Worm (Caenorhabditis elegans) whole organism, L1 larva: ENCODE data around the gene fkh-7.

Source experiments
- C04F5.9 ChIP-seq: sonication (generic microtip); optimal IDR thresholded peaks from 2 replicates; lab custom pipeline; 2016; ENCODE audit warnings: missing genetic modification characterization, missing compliant biosample characterization
- C16A3.4 ChIP-seq: fragments of 150-350 bp; optimal IDR thresholded peaks from 2 replicates; lab custom pipeline; 2014; ENCODE audit warnings: missing biosample characterization, missing genetic modification characterization
- aly-2 ChIP-seq: fragments of 150-350 bp; optimal IDR thresholded peaks from 2 replicates; lab custom pipeline; 2014; ENCODE audit warnings: missing biosample characterization, missing genetic modification characterization
- ama-1 ChIP-seq: fragments of 150-350 bp; optimal IDR thresholded peaks from 2 replicates; lab custom pipeline; 2014
- blmp-1 ChIP-seq: fragments of 150-350 bp; optimal IDR thresholded peaks from 2 replicates; lab custom pipeline; 2014; ENCODE audit warnings: missing biosample characterization, missing genetic modification characterization
- ceh-63 ChIP-seq: fragments of 200-800 bp; sonication (Bioruptor generic); optimal IDR thresholded peaks from 2 replicates; lab custom pipeline; 2018; ENCODE audit warnings: mild to moderate bottlenecking, missing genetic modification characterization, missing compliant biosample characterization
- ceh-8 ChIP-seq: fragments of 200-800 bp; sonication (Bioruptor generic); optimal IDR thresholded peaks from 2 replicates; lab custom pipeline; 2018; ENCODE audit warnings: mild to moderate bottlenecking, missing genetic modification characterization, moderate library complexity, missing compliant biosample characterization
- ceh-82 ChIP-seq, 3 experiments: fragments of 150-350 bp in 1 of 3; sonication (generic microtip) in 2 of 3; optimal IDR thresholded peaks; 2 replicates each; lab custom pipeline; 2014 to 2017; ENCODE audit warnings: missing biosample characterization in 3 of 3, missing genetic modification characterization in 3 of 3
- ceh-88 ChIP-seq: fragments of 200-800 bp; sonication (Bioruptor generic); IDR thresholded peaks from 2 replicates; pipeline ENCODE4 v1.3.6; 2022; ENCODE audit warnings: missing genetic modification characterization, missing compliant biosample characterization
- ceh-90 ChIP-seq: sonication (generic microtip); optimal IDR thresholded peaks from 2 replicates; lab custom pipeline; 2016; ENCODE audit warnings: missing genetic modification characterization, missing compliant biosample characterization
- ces-1 ChIP-seq: fragments of 150-350 bp; optimal IDR thresholded peaks from 2 replicates; lab custom pipeline; 2014; ENCODE audit warnings: missing biosample characterization, missing genetic modification reagents, missing genetic modification characterization
- dpl-1 ChIP-seq, 3 experiments: fragments of 150-350 bp in 2 of 3; sonication (generic microtip) in 1 of 3; optimal IDR thresholded peaks; 2 replicates each; lab custom pipeline; 2014 to 2017; ENCODE audit warnings: missing biosample characterization in 3 of 3, missing genetic modification characterization in 3 of 3, missing genetic modification reagents in 3 of 3
- dsc-1 ChIP-seq: sonication (generic microtip); optimal IDR thresholded peaks from 2 replicates; lab custom pipeline; 2016; ENCODE audit warnings: mild to moderate bottlenecking, missing genetic modification characterization, missing compliant biosample characterization
- efl-1 ChIP-seq, 4 experiments: fragments of 150-350 bp; optimal IDR thresholded peaks in 3 of 4; peaks in 1 of 4; 1 replicate in 1 of 4; 2 replicates in 3 of 4; lab custom pipeline; 2014; ENCODE audit warnings: missing biosample characterization in 2 of 4, missing genetic modification characterization in 2 of 4, missing genetic modification reagents in 2 of 4
- efl-3 ChIP-seq: fragments of 200-800 bp; sonication (Bioruptor generic); optimal IDR thresholded peaks from 2 replicates; lab custom pipeline; 2018; ENCODE audit warnings: mild to moderate bottlenecking, missing genetic modification characterization, missing compliant biosample characterization
- elt-2 ChIP-seq: sonication (generic microtip); optimal IDR thresholded peaks from 2 replicates; lab custom pipeline; 2016; ENCODE audit warnings: missing genetic modification characterization, mild to moderate bottlenecking, inconsistent platforms, missing compliant biosample characterization, missing genetic modification reagents
- elt-3 ChIP-seq, 6 experiments: fragments of 150-350 bp in 1 of 6; sonication (generic microtip); optimal IDR thresholded peaks; 2 replicates each; lab custom pipeline; 2017 to 2018; ENCODE audit warnings: missing biosample characterization in 6 of 6, missing genetic modification characterization in 6 of 6, inconsistent platforms in 1 of 6
- fkh-10 ChIP-seq: sonication (generic microtip); optimal IDR thresholded peaks from 2 replicates; lab custom pipeline; 2017; ENCODE audit warnings: missing biosample characterization, missing genetic modification reagents, missing genetic modification characterization
- fkh-4 ChIP-seq: sonication (generic microtip); optimal IDR thresholded peaks from 2 replicates; lab custom pipeline; 2016; ENCODE audit warnings: missing compliant biosample characterization, missing genetic modification characterization, borderline replicate concordance
- grh-1 ChIP-seq: fragments of 200-800 bp; sonication (Bioruptor generic); IDR thresholded peaks from 2 replicates; pipeline ENCODE4 v1.3.6; 2022; ENCODE audit warnings: missing genetic modification reagents, missing genetic modification characterization, missing compliant biosample characterization
- irx-1 ChIP-seq: sonication (generic microtip); optimal IDR thresholded peaks from 2 replicates; lab custom pipeline; 2016; ENCODE audit warnings: missing genetic modification characterization, missing compliant biosample characterization
- isw-1 ChIP-seq: fragments of 200-800 bp; sonication (Bioruptor generic); IDR thresholded peaks from 2 replicates; pipeline ENCODE4 v1.3.6; 2022; ENCODE audit warnings: missing genetic modification characterization, missing compliant biosample characterization
- lin-14 ChIP-seq: fragments of 200-800 bp; sonication (Bioruptor generic); optimal IDR thresholded peaks from 2 replicates; lab custom pipeline; 2018; ENCODE audit warnings: mild to moderate bottlenecking, missing genetic modification characterization, moderate library complexity, missing compliant biosample characterization
- lin-15B ChIP-seq: fragments of 150-350 bp; sonication (generic microtip); optimal IDR thresholded peaks from 3 replicates; lab custom pipeline; 2014; ENCODE audit warnings: missing biosample characterization, missing genetic modification characterization
- lin-35 ChIP-seq, 2 experiments: fragments of 150-350 bp; optimal IDR thresholded peaks; 2 replicates each; lab custom pipeline; 2014; ENCODE audit warnings: missing biosample characterization in 2 of 2, missing genetic modification characterization in 2 of 2, missing genetic modification reagents in 2 of 2
- lir-3 ChIP-seq: sonication (generic microtip); optimal IDR thresholded peaks from 2 replicates; lab custom pipeline; 2016; ENCODE audit warnings: mild to moderate bottlenecking, missing genetic modification characterization, moderate library complexity, missing compliant biosample characterization; ENCODE audit not compliant: poor library complexity
- mab-9 ChIP-seq: fragments of 200-800 bp; sonication (Bioruptor generic); IDR thresholded peaks from 2 replicates; pipeline ENCODE4 v1.3.6; 2022; ENCODE audit warnings: missing genetic modification reagents, missing genetic modification characterization, missing compliant biosample characterization
- mdl-1 ChIP-seq, 2 experiments: fragments of 150-350 bp; optimal IDR thresholded peaks; 2 replicates each; lab custom pipeline; 2014 to 2017; ENCODE audit warnings: missing biosample characterization in 2 of 2, missing genetic modification characterization in 2 of 2, inconsistent platforms in 1 of 2
- mep-1 ChIP-seq: fragments of 150-350 bp; optimal IDR thresholded peaks from 2 replicates; lab custom pipeline; 2014; ENCODE audit warnings: missing biosample characterization, missing genetic modification characterization
- nhr-19 ChIP-seq: fragments of 200-800 bp; sonication (Bioruptor generic); conservative IDR thresholded peaks from 2 replicates; pipeline ENCODE4 v1.3.6; 2022; ENCODE audit warnings: missing genetic modification characterization, missing compliant biosample characterization
- nhr-20 ChIP-seq: sonication (generic microtip); optimal IDR thresholded peaks from 2 replicates; lab custom pipeline; 2016; ENCODE audit warnings: mild to moderate bottlenecking, missing genetic modification characterization, missing compliant biosample characterization
- nhr-237 ChIP-seq: fragments of 150-350 bp; optimal IDR thresholded peaks from 2 replicates; lab custom pipeline; 2014; ENCODE audit warnings: missing biosample characterization, missing genetic modification characterization
- nhr-28 ChIP-seq: fragments of 150-350 bp; optimal IDR thresholded peaks from 2 replicates; lab custom pipeline; 2014; ENCODE audit warnings: missing biosample characterization, missing genetic modification characterization
- nhr-47 ChIP-seq: sonication (generic microtip); optimal IDR thresholded peaks from 2 replicates; lab custom pipeline; 2016; ENCODE audit warnings: mild to moderate bottlenecking, missing genetic modification characterization, moderate library complexity, missing compliant biosample characterization
- nhr-71 ChIP-seq: sonication (generic microtip); optimal IDR thresholded peaks from 2 replicates; lab custom pipeline; 2016; ENCODE audit warnings: mild to moderate bottlenecking, missing genetic modification characterization, moderate library complexity, missing compliant biosample characterization
- nhr-77 ChIP-seq: fragments of 150-350 bp; optimal IDR thresholded peaks from 2 replicates; lab custom pipeline; 2014; ENCODE audit warnings: missing biosample characterization, missing genetic modification characterization
- nhr-85 ChIP-seq: sonication (generic microtip); peaks from one replicate; lab custom pipeline; 2016; ENCODE audit warnings: missing genetic modification characterization, inconsistent platforms, missing compliant biosample characterization
- nhr-90 ChIP-seq: sonication (generic microtip); optimal IDR thresholded peaks from 2 replicates; lab custom pipeline; 2016; ENCODE audit warnings: mild to moderate bottlenecking, missing genetic modification characterization, missing compliant biosample characterization; ENCODE audit not compliant: poor library complexity
- pag-3 ChIP-seq: sonication (generic microtip); optimal IDR thresholded peaks from 2 replicates; lab custom pipeline; 2017; ENCODE audit warnings: missing genetic modification characterization, mild to moderate bottlenecking, missing compliant biosample characterization, antibody characterized with exemption, borderline replicate concordance; ENCODE audit not compliant: insufficient read depth
- pqm-1 ChIP-seq: sonication (generic microtip); optimal IDR thresholded peaks from 3 replicates; lab custom pipeline; 2017; ENCODE audit warnings: missing biosample characterization, missing genetic modification characterization
- rnt-1 ChIP-seq: sonication (generic microtip); optimal IDR thresholded peaks from 2 replicates; lab custom pipeline; 2016; ENCODE audit warnings: mild to moderate bottlenecking, missing genetic modification characterization, moderate library complexity, missing compliant biosample characterization
- snpc-4 ChIP-seq: fragments of 150-350 bp; optimal IDR thresholded peaks from 2 replicates; lab custom pipeline; 2014; ENCODE audit warnings: missing biosample characterization, missing genetic modification characterization
- snu-23 ChIP-seq: sonication (generic microtip); optimal IDR thresholded peaks from 2 replicates; lab custom pipeline; 2016; ENCODE audit warnings: missing genetic modification characterization, missing compliant biosample characterization
- sox-4 ChIP-seq: sonication (generic microtip); optimal IDR thresholded peaks from 2 replicates; lab custom pipeline; 2016; ENCODE audit warnings: missing genetic modification characterization, missing compliant biosample characterization
- sptf-1 ChIP-seq: fragments of 150-350 bp; optimal IDR thresholded peaks from 2 replicates; lab custom pipeline; 2014; ENCODE audit warnings: missing biosample characterization, missing genetic modification characterization
- unc-86 ChIP-seq: sonication (generic microtip); optimal IDR thresholded peaks from 2 replicates; lab custom pipeline; 2016; ENCODE audit warnings: missing genetic modification characterization, missing compliant biosample characterization
- xbp-1 ChIP-seq: sonication (generic microtip); optimal IDR thresholded peaks from 2 replicates; lab custom pipeline; 2016; ENCODE audit warnings: missing genetic modification characterization, missing compliant biosample characterization
- zag-1 ChIP-seq: fragments of 150-350 bp; optimal IDR thresholded peaks from 2 replicates; lab custom pipeline; 2014; ENCODE audit warnings: missing biosample characterization, missing genetic modification characterization
- zip-4 ChIP-seq: fragments of 200-800 bp; sonication (Bioruptor generic); optimal IDR thresholded peaks from 2 replicates; lab custom pipeline; 2018; ENCODE audit warnings: mild to moderate bottlenecking, missing genetic modification characterization, moderate library complexity, missing compliant biosample characterization
- ztf-4 ChIP-seq: fragments of 150-350 bp; optimal IDR thresholded peaks from 2 replicates; lab custom pipeline; 2014; ENCODE audit warnings: missing biosample characterization, missing genetic modification characterization

The fkh-7 gene

ce11 chrIV:5583184-5583583 lies 1.3 kb upstream of the fkh-7 start:
- peak; percentile 16 for TF ChIP-seq nhr-20 (tag; lab: Kevin White, UChicago)
- TF ChIP-seq nhr-237 (tag; lab: Kevin White, UChicago): no peak
- peak in 1 of 2 experiments; percentile 54 for TF ChIP-seq lin-35 (GFP tag; optimal IDR thresholded peaks at IDR 0.05; lab: Kevin White, UChicago)
- peak; percentile 7 for TF ChIP-seq blmp-1 (tag; lab: Kevin White, UChicago)
- peak; percentile 18 for TF ChIP-seq lin-14

DNA sequence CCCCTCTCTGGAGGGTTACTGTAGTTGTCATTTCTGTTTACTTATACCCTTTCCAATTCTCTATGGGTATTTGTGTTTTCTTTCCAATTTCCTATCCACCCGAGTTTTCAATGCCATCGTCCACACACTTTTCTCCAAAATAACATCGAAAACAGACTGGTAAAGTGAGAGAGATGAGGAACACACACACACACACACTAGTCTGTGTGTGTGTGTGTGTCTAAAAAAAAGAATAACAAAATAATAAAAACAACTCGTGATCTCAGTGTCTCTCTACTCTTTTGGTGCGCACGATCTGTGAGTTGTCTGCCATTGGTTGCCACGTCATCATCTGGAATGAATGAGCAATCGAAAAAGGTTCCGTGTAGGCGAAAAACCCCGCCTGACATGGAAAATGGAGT lies 1.8 kb downstream of the fkh-7 start:
- TF ChIP-seq lir-3 (tag; lab: Kevin White, UChicago): no peak
- TF ChIP-seq lin-14: peak; percentile 82
- peak; percentile 95 for TF ChIP-seq nhr-85 (tag; lab: Kevin White, UChicago)
- TF ChIP-seq efl-1 (optimal IDR thresholded peaks at IDR 0.05; lab: Kevin White, UChicago): no peak
- no peak for TF ChIP-seq efl-1 (GFP tag; optimal IDR thresholded peaks at IDR 0.05 in 1 of 2; lab: Kevin White, UChicago)
- no peak for TF ChIP-seq dsc-1
- TF ChIP-seq mab-9 (GFP tag; lab: Robert Waterston, UW): no peak
- no peak for TF ChIP-seq ztf-4 (tag; lab: Kevin White, UChicago)
- TF ChIP-seq snu-23 (GFP tag; lab: Kevin White, UChicago): peak; percentile 47
- TF ChIP-seq nhr-77 (tag; lab: Kevin White, UChicago): no peak
- no peak for TF ChIP-seq sox-4 (tag; lab: Kevin White, UChicago)
- peak; percentile 38 for TF ChIP-seq nhr-20 (tag; lab: Kevin White, UChicago)
- TF ChIP-seq lin-15B: no peak
- TF ChIP-seq sptf-1 (tag; lab: Kevin White, UChicago): no peak
- TF ChIP-seq mdl-1 (tag; optimal IDR thresholded peaks at IDR 0.05; lab: Kevin White, UChicago): no peak
- no peak for TF ChIP-seq C16A3.4 (tag; lab: Kevin White, UChicago)
- no peak for TF ChIP-seq zip-4 (GFP tag; lab: Kevin White, UChicago)
- no peak for TF ChIP-seq isw-1 (GFP tag; lab: Robert Waterston, UW)
- TF ChIP-seq ama-1 (lab: Kevin White, UChicago): no peak
- TF ChIP-seq dpl-1 (GFP tag; optimal IDR thresholded peaks at IDR 0.05; lab: Kevin White, UChicago): peak in 1 of 3 experiments; percentile 14
- no peak for TF ChIP-seq aly-2
- peak in 1 of 6 experiments; percentile 8 for TF ChIP-seq elt-3 (tag; optimal IDR thresholded peaks at IDR 0.05; lab: Kevin White, UChicago)
- no peak for TF ChIP-seq fkh-10 (GFP tag; lab: Kevin White, UChicago)
- no peak for TF ChIP-seq nhr-28 (tag; lab: Kevin White, UChicago)
- no peak for TF ChIP-seq ceh-82 (tag; optimal IDR thresholded peaks at IDR 0.05; lab: Kevin White, UChicago)
- TF ChIP-seq fkh-4 (tag; lab: Kevin White, UChicago): no peak
- 0 out of 2 replicates have a peak, but pooled peaks have one; percentile 17 for TF ChIP-seq ceh-88 (GFP tag; lab: Robert Waterston, UW)
- no peak for TF ChIP-seq unc-86 (tag; lab: Kevin White, UChicago)
- TF ChIP-seq efl-3 (GFP tag; lab: Kevin White, UChicago): no peak
- TF ChIP-seq nhr-71 (tag; lab: Kevin White, UChicago): peak; percentile 62
- no peak; the same call in 1 of the 2 replicates for TF ChIP-seq nhr-19
- TF ChIP-seq rnt-1: no peak
- no peak for TF ChIP-seq snpc-4
- no peak for TF ChIP-seq elt-2 (tag; lab: Kevin White, UChicago)
- no peak for TF ChIP-seq ceh-63 (GFP tag; lab: Kevin White, UChicago)
- no peak for TF ChIP-seq pqm-1 (tag; lab: Kevin White, UChicago)
- TF ChIP-seq mep-1 (tag; lab: Kevin White, UChicago): peak; percentile 27
- peak; percentile 48 for TF ChIP-seq blmp-1 (tag; lab: Kevin White, UChicago)
- no peak for TF ChIP-seq irx-1
- no peak for TF ChIP-seq ces-1 (GFP tag; lab: Kevin White, UChicago)
- no peak for TF ChIP-seq C04F5.9 (tag; lab: Kevin White, UChicago)
- TF ChIP-seq lin-35 (GFP tag; optimal IDR thresholded peaks at IDR 0.05; lab: Kevin White, UChicago): peak in 1 of 2 experiments; percentile 48
- peak; percentile 1 for TF ChIP-seq nhr-47 (tag; lab: Kevin White, UChicago)
- no peak for TF ChIP-seq grh-1 (GFP tag; lab: Robert Waterston, UW)
- peak; percentile 36 for TF ChIP-seq ceh-8 (GFP tag; lab: Kevin White, UChicago)
- TF ChIP-seq zag-1 (tag; lab: Kevin White, UChicago): no peak
- TF ChIP-seq nhr-90 (tag; lab: Kevin White, UChicago): peak; percentile 30
- TF ChIP-seq xbp-1 (tag; lab: Kevin White, UChicago): no peak
- TF ChIP-seq ceh-90 (tag; lab: Kevin White, UChicago): no peak
- no peak for TF ChIP-seq pag-3
